Worm (Caenorhabditis elegans): Measurements from ENCODE around the gene srh-40.

- TF ChIP-seq jun-1 (tag; optimal IDR thresholded peaks at IDR 0.05) (no peak), nhr-28 (tag; optimal IDR thresholded peaks at IDR 0.05) (no peak), daf-12 (tag; optimal IDR thresholded peaks at IDR 0.05) (no peak), zag-1 (tag; optimal IDR thresholded peaks at IDR 0.05) (no peak), lin-15B (tag; optimal IDR thresholded peaks at IDR 0.05) (no peak), R02D3.7 (tag; optimal IDR thresholded peaks at IDR 0.05) (no peak), unc-62 (GFP tag; optimal IDR thresholded peaks at IDR 0.05) (no peak)
These were observed 9.5 kb upstream of the srh-40 start, which contains the start of gene let-765 for ce11 chrIII:6601073-6601472.

All from whole organism, L3 larva.